Worm (Caenorhabditis elegans): Measurements from ENCODE around the gene cng-2.
"Not testable (repeated sequence)": the region's sequence is repeated elsewhere in the genome, so short reads cannot be mapped to it uniquely, and the experiment has no call there.

The cng-2 gene

ce11 chrIV:2048839-2049238, 11.8 kb downstream of the cng-2 start (continued):
- TF ChIP-seq lin-15B (tag; optimal IDR thresholded peaks at IDR 0.05) = peak; percentile 21
- TF ChIP-seq nhr-237 (tag; optimal IDR thresholded peaks at IDR 0.05) = peak; percentile 49
- TF ChIP-seq unc-62 (GFP tag; optimal IDR thresholded peaks at IDR 0.05) = no peak
- TF ChIP-seq fkh-10 (GFP tag; optimal IDR thresholded peaks at IDR 0.05) = peak; percentile 91
- peak; percentile 57 for TF ChIP-seq snpc-4 (tag; optimal IDR thresholded peaks at IDR 0.05)
- no peak for TF ChIP-seq hpl-2 (GFP tag; optimal IDR thresholded peaks at IDR 0.05)
- no peak for TF ChIP-seq sup-37 (GFP tag; optimal IDR thresholded peaks at IDR 0.05)
- peak; percentile 75 to 85 for TF ChIP-seq lsy-2 (tag; optimal IDR thresholded peaks at IDR 0.05)
- no peak for TF ChIP-seq ceh-63 (GFP tag; optimal IDR thresholded peaks at IDR 0.05)
- peak; percentile 4 for TF ChIP-seq egl-13 (tag; optimal IDR thresholded peaks at IDR 0.05)
- TF ChIP-seq lin-35 (GFP tag; optimal IDR thresholded peaks at IDR 0.05) = peak; percentile 52 to 66
- peak; percentile 40 for TF ChIP-seq aly-2 (tag; optimal IDR thresholded peaks at IDR 0.05)
- peak; percentile 71 to 84 for TF ChIP-seq efl-1 (optimal IDR thresholded peaks at IDR 0.05)
- TF ChIP-seq efl-1 (GFP tag; optimal IDR thresholded peaks at IDR 0.05 in 1 of 2) = peak; percentile 29 to 89
- no peak for TF ChIP-seq unc-98 (GFP tag; IDR thresholded peaks at IDR 0.05)
- no peak for TF ChIP-seq sox-4 (tag; optimal IDR thresholded peaks at IDR 0.05)
- no peak for TF ChIP-seq sptf-1 (tag; optimal IDR thresholded peaks at IDR 0.05)
- no peak for TF ChIP-seq zag-1 (tag; optimal IDR thresholded peaks at IDR 0.05)
- TF ChIP-seq nhr-20 (tag; optimal IDR thresholded peaks at IDR 0.05) = peak; percentile 83
- no peak for TF ChIP-seq nhr-84 (tag; optimal IDR thresholded peaks at IDR 0.05)
- TF ChIP-seq nhr-28 (tag; optimal IDR thresholded peaks at IDR 0.05) = no peak
- peak; percentile 91 for TF ChIP-seq dsc-1 (tag; optimal IDR thresholded peaks at IDR 0.05)
- peak; percentile 93 for TF ChIP-seq snu-23 (GFP tag; optimal IDR thresholded peaks at IDR 0.05)
- peak; percentile 75 for TF ChIP-seq ceh-8 (GFP tag; optimal IDR thresholded peaks at IDR 0.05)
- TF ChIP-seq mdl-1 (tag; optimal IDR thresholded peaks at IDR 0.05) = peak in 1 of 2 experiments; percentile 34
- TF ChIP-seq Y116A8C.19 (tag; optimal IDR thresholded peaks at IDR 0.05; ENCODE audit: borderline replicate concordance) = no peak
- TF ChIP-seq pqm-1 (tag; optimal IDR thresholded peaks at IDR 0.05) = no peak
- TF ChIP-seq zip-4 (GFP tag; optimal IDR thresholded peaks at IDR 0.05) = no peak
- peak; percentile 72 for TF ChIP-seq irx-1 (tag; optimal IDR thresholded peaks at IDR 0.05)
- no peak for TF ChIP-seq F16B12.6 (tag; optimal IDR thresholded peaks at IDR 0.05)
- peak; percentile 53 for TF ChIP-seq lir-3 (tag; optimal IDR thresholded peaks at IDR 0.05; ENCODE audit: poor library complexity)
- TF ChIP-seq grh-1 (GFP tag; IDR thresholded peaks at IDR 0.05) = peak; percentile 56; the same call in 1 of the 2 replicates
- TF ChIP-seq swsn-7 (tag; optimal IDR thresholded peaks at IDR 0.05) = peak; percentile 85
- TF ChIP-seq nhr-76 (tag; optimal IDR thresholded peaks at IDR 0.05) = no peak
- TF ChIP-seq vab-15 (tag; optimal IDR thresholded peaks at IDR 0.05) = no peak
- peak in 1 of 2 experiments; percentile 11 for TF ChIP-seq ztf-11 (tag; optimal IDR thresholded peaks at IDR 0.05)

- TF ChIP-seq unc-62 (GFP tag; optimal IDR thresholded peaks at IDR 0.05); ztf-4 (tag; optimal IDR thresholded peaks at IDR 0.05); nhr-84 (tag; optimal IDR thresholded peaks at IDR 0.05): not testable (repeated sequence)
Measured at ce11 chrIV:2051195-2051594, 14.2 kb downstream of the cng-2 start, which contains the start of gene R05C11.4. R05C11.4 (plus strand) TSS chrIV:2051495.

ce11 chrIV:2052337-2052736, 15.3 kb downstream of the cng-2 start:
- TF ChIP-seq xbp-1 (tag; optimal IDR thresholded peaks at IDR 0.05) (peak; percentile 24), ces-1 (GFP tag; optimal IDR thresholded peaks at IDR 0.05) (peak; percentile 88), mab-9 (GFP tag; IDR thresholded peaks at IDR 0.05) (0 out of 2 replicates have a peak, but pooled peaks have one; percentile 37), unc-86 (tag; optimal IDR thresholded peaks at IDR 0.05) (no peak), pag-3 (tag; optimal IDR thresholded peaks at IDR 0.05; ENCODE audit: borderline replicate concordance, insufficient read depth) (no peak), lin-14 (GFP tag; optimal IDR thresholded peaks at IDR 0.05) (peak; percentile 84), tbx-2 (tag; optimal IDR thresholded peaks at IDR 0.05) (peak; percentile 65), fkh-10 (GFP tag; optimal IDR thresholded peaks at IDR 0.05) (peak; percentile 7), lin-15B (tag; optimal IDR thresholded peaks at IDR 0.05) (no peak), fos-1 (tag; optimal IDR thresholded peaks at IDR 0.05) (peak; percentile 22), dsc-1 (tag; optimal IDR thresholded peaks at IDR 0.05) (no peak), ztf-11 (tag; optimal IDR thresholded peaks at IDR 0.05) (peak in 1 of 2 experiments; percentile 37), nhr-47 (tag; optimal IDR thresholded peaks at IDR 0.05) (peak; percentile 61), nhr-71 (tag; optimal IDR thresholded peaks at IDR 0.05) (peak; percentile 65), ceh-88 (GFP tag; IDR thresholded peaks at IDR 0.05) (peak; percentile 39; the same call in 1 of the 2 replicates), ceh-8 (GFP tag; optimal IDR thresholded peaks at IDR 0.05) (no peak), zag-1 (tag; optimal IDR thresholded peaks at IDR 0.05) (peak; percentile 45), fkh-8 (tag; optimal IDR thresholded peaks at IDR 0.05) (peak; percentile 25), swsn-7 (tag; optimal IDR thresholded peaks at IDR 0.05) (peak; percentile 37), snu-23 (GFP tag; optimal IDR thresholded peaks at IDR 0.05) (peak; percentile 13), lsy-2 (tag; optimal IDR thresholded peaks at IDR 0.05) (peak; percentile 17 to 24), efl-1 (optimal IDR thresholded peaks at IDR 0.05) (peak in 1 of 2 experiments; percentile 11), efl-1 (GFP tag; optimal IDR thresholded peaks at IDR 0.05 in 1 of 2) (peak in 1 of 2 experiments; percentile 92)

Measured in whole organism, L1 larva.